Fruit fly (Drosophila melanogaster) whole organism: ENCODE results near the gene hb.

ENCODE experiments used
- CG8478 ChIP-seq: fragments of >200 bp; optimal IDR thresholded peaks from 2 replicates; lab custom pipeline; 2018; ENCODE audit warnings: inconsistent platforms
- Dll ChIP-seq: fragments of >200 bp; optimal IDR thresholded peaks from 2 replicates; lab custom pipeline; 2017
- EcR ChIP-seq, 2 experiments: fragments of >200 bp; optimal IDR thresholded peaks; 2 replicates each; lab custom pipeline; 2017; ENCODE audit warnings: missing biosample characterization in 2 of 2, missing genetic modification characterization in 2 of 2, missing genetic modification reagents in 2 of 2
- pan ChIP-seq: fragments of >200 bp; optimal IDR thresholded peaks from 2 replicates; lab custom pipeline; 2017
- psq ChIP-seq: fragments of >200 bp; optimal IDR thresholded peaks from 2 replicates; lab custom pipeline; 2017
- usp ChIP-seq: fragments of >200 bp; optimal IDR thresholded peaks from 2 replicates; lab custom pipeline; 2017; ENCODE audit warnings: missing biosample characterization, missing genetic modification characterization, mixed read lengths

Gene hb

dm6 chr3R:8670529-8671491 lies 26.8 kb downstream of the hb start, which contains the start of gene p:
p (minus strand) TSS chr3R:8670684.
- no peak for TF ChIP-seq Dll (lab: Kevin White, UChicago)
- no peak for TF ChIP-seq psq (lab: Kevin White, UChicago)
- no peak for TF ChIP-seq pan
- no peak for TF ChIP-seq EcR (GFP tag; optimal IDR thresholded peaks at IDR 0.05; lab: Kevin White, UChicago)
- TF ChIP-seq CG8478 (lab: Kevin White, UChicago) = no peak
- no peak for TF ChIP-seq usp

dm6 chr3R:8669900-8670528 lies 27.6 kb downstream of the hb start:
- TF ChIP-seq EcR (GFP tag; optimal IDR thresholded peaks at IDR 0.05; lab: Kevin White, UChicago) = no peak
- peak; percentile 58 for TF ChIP-seq pan
- no peak for TF ChIP-seq CG8478 (lab: Kevin White, UChicago)
- no peak for TF ChIP-seq Dll (lab: Kevin White, UChicago)
- TF ChIP-seq usp = no peak
- TF ChIP-seq psq (lab: Kevin White, UChicago) = no peak

dm6 chr3R:8669029-8669707 lies 28.5 kb downstream of the hb start:
- TF ChIP-seq pan (no peak), EcR (GFP tag; optimal IDR thresholded peaks at IDR 0.05; lab: Kevin White, UChicago) (no peak), psq (lab: Kevin White, UChicago) (no peak), Dll (lab: Kevin White, UChicago) (no peak), CG8478 (lab: Kevin White, UChicago) (peak; percentile 38), usp (no peak)

dm6 chr3R:8668024-8668856 lies 29.4 kb downstream of the hb start:
- TF ChIP-seq psq (lab: Kevin White, UChicago) (no peak), CG8478 (lab: Kevin White, UChicago) (no peak), usp (no peak), pan (no peak), EcR (GFP tag; optimal IDR thresholded peaks at IDR 0.05; lab: Kevin White, UChicago) (no peak), Dll (lab: Kevin White, UChicago) (no peak)

dm6 chr3R:8667568-8667967 lies 30.1 kb downstream of the hb start, which contains the start of gene CG8036:
CG8036 (plus strand) TSS chr3R:8667868.
- TF ChIP-seq psq (lab: Kevin White, UChicago) (no peak), EcR (GFP tag; optimal IDR thresholded peaks at IDR 0.05; lab: Kevin White, UChicago) (no peak), CG8478 (lab: Kevin White, UChicago) (no peak), Dll (lab: Kevin White, UChicago) (no peak), pan (no peak), usp (no peak)

dm6 chr3R:8664699-8665340 lies 32.8 kb downstream of the hb start:
- TF ChIP-seq usp (no peak), pan (peak; percentile 26)

dm6 chr3R:8663668-8664283 lies 33.8 kb downstream of the hb start, which contains the start of gene CG8032:
CG8032 (plus strand) TSS chr3R:8664115.
- no peak for TF ChIP-seq psq (lab: Kevin White, UChicago)
- TF ChIP-seq usp = no peak
- TF ChIP-seq EcR (GFP tag; optimal IDR thresholded peaks at IDR 0.05; lab: Kevin White, UChicago) = no peak
- no peak for TF ChIP-seq CG8478 (lab: Kevin White, UChicago)
- TF ChIP-seq Dll (lab: Kevin White, UChicago) = no peak
- TF ChIP-seq pan = no peak

- TF ChIP-seq CG8478 (lab: Kevin White, UChicago) = no peak
- no peak for TF ChIP-seq psq (lab: Kevin White, UChicago)
- no peak for TF ChIP-seq Dll (lab: Kevin White, UChicago)
- TF ChIP-seq usp = no peak
- TF ChIP-seq pan = no peak
- TF ChIP-seq EcR (GFP tag; optimal IDR thresholded peaks at IDR 0.05; lab: Kevin White, UChicago) = no peak
These were observed 37.0 kb downstream of the hb start, which contains the start of gene bel for dm6 chr3R:8660661-8661060. bel (minus strand) TSS chr3R:8660761.

dm6 chr3R:8659907-8660660 lies 37.5 kb downstream of the hb start:
- TF ChIP-seq EcR (GFP tag; optimal IDR thresholded peaks at IDR 0.05; lab: Kevin White, UChicago) (no peak), usp (no peak), Dll (lab: Kevin White, UChicago) (no peak), pan (peak; percentile 51), psq (lab: Kevin White, UChicago) (no peak)
